Fruit fly (Drosophila melanogaster) whole organism, prepupa: ENCODE measurements around the gene CG15880.

ENCODE experiments used
- CG11762 ChIP-seq: fragments of 200-800 bp; sonication (Bioruptor generic); optimal IDR thresholded peaks from 3 replicates; lab custom pipeline; 2016; ENCODE audit warnings: missing biosample characterization, missing genetic modification characterization; ENCODE audit not compliant: insufficient read depth
- CG1621 ChIP-seq: fragments of 200-800 bp; sonication (Bioruptor generic); optimal IDR thresholded peaks from 3 replicates; lab custom pipeline; 2018; ENCODE audit warnings: missing biosample characterization, mild to moderate bottlenecking, missing genetic modification characterization
- CG34406 ChIP-seq: fragments of 200-800 bp; sonication (Bioruptor generic); optimal IDR thresholded peaks from 3 replicates; lab custom pipeline; 2016; ENCODE audit warnings: missing biosample characterization, missing genetic modification characterization
- CG3919 ChIP-seq: fragments of 200-800 bp; sonication (Bioruptor generic); optimal IDR thresholded peaks from 3 replicates; lab custom pipeline; 2016; ENCODE audit warnings: missing biosample characterization, missing genetic modification characterization
- CG8319 ChIP-seq: fragments of 200-800 bp; sonication (Bioruptor generic); optimal IDR thresholded peaks from 3 replicates; lab custom pipeline; 2016; ENCODE audit warnings: missing biosample characterization, missing genetic modification characterization
- acj6 ChIP-seq: fragments of 200-800 bp; sonication (Bioruptor generic); optimal IDR thresholded peaks from 3 replicates; lab custom pipeline; 2016; ENCODE audit warnings: missing biosample characterization, missing genetic modification characterization
- ss ChIP-seq, 2 experiments: fragments of 200-800 bp; sonication (Bioruptor generic); optimal IDR thresholded peaks; 2 replicates in 1 of 2; 3 replicates in 1 of 2; lab custom pipeline; 2017 to 2018; ENCODE audit warnings: mild to moderate bottlenecking in 2 of 2, missing biosample characterization in 2 of 2, missing genetic modification characterization in 2 of 2, moderate library complexity in 1 of 2
- svp ChIP-seq: fragments of 200-800 bp; sonication (Bioruptor generic); peaks from one replicate; lab custom pipeline; 2016; ENCODE audit warnings: missing biosample characterization, missing genetic modification characterization

- peak; percentile 95 for TF ChIP-seq svp
- no peak for TF ChIP-seq CG11762
- TF ChIP-seq CG1621 (tag; lab: Kevin White, UChicago), result no peak
- TF ChIP-seq ss (GFP tag; optimal IDR thresholded peaks at IDR 0.05; lab: Kevin White, UChicago), result no peak
- TF ChIP-seq CG34406 (GFP tag; lab: Kevin White, UChicago), result no peak
- TF ChIP-seq acj6 (GFP tag; lab: Kevin White, UChicago), result no peak
- TF ChIP-seq CG8319, result no peak
- no peak for TF ChIP-seq CG3919 (GFP tag; lab: Kevin White, UChicago)
Measured at dm6 chr2L:842873-843272, 25.1 kb upstream of the CG15880 start.
